Worm (Caenorhabditis elegans) whole organism, L3 larva: Measurements from ENCODE around the gene dars-2.

Experiments used
- R02D3.7 ChIP-seq: fragments of 150-350 bp; optimal IDR thresholded peaks from 2 replicates; lab custom pipeline; 2014; ENCODE audit warnings: missing biosample characterization, missing genetic modification characterization
- aly-2 ChIP-seq: fragments of 150-350 bp; optimal IDR thresholded peaks from 2 replicates; lab custom pipeline; 2014; ENCODE audit warnings: missing biosample characterization, missing genetic modification characterization
- ama-1 ChIP-seq: fragments of 150-350 bp; optimal IDR thresholded peaks from 2 replicates; lab custom pipeline; 2018
- ceh-28 ChIP-seq: fragments of 150-350 bp; optimal IDR thresholded peaks from 2 replicates; lab custom pipeline; 2014; ENCODE audit warnings: missing biosample characterization, missing genetic modification reagents, missing genetic modification characterization
- ceh-82 ChIP-seq: fragments of 150-350 bp; optimal IDR thresholded peaks from 2 replicates; lab custom pipeline; 2014; ENCODE audit warnings: missing biosample characterization, missing genetic modification characterization
- ceh-9 ChIP-seq: sonication (generic microtip); optimal IDR thresholded peaks from 2 replicates; lab custom pipeline; 2018; ENCODE audit warnings: missing biosample characterization, missing genetic modification characterization
- daf-12 ChIP-seq: fragments of 150-350 bp; optimal IDR thresholded peaks from 2 replicates; lab custom pipeline; 2014; ENCODE audit warnings: missing biosample characterization, missing genetic modification reagents, missing genetic modification characterization
- egl-27 ChIP-seq: sonication (generic microtip); optimal IDR thresholded peaks from 4 replicates; lab custom pipeline; 2017; ENCODE audit warnings: missing biosample characterization, missing genetic modification reagents, missing genetic modification characterization
- egl-5 ChIP-seq: fragments of 150-350 bp; optimal IDR thresholded peaks from 2 replicates; lab custom pipeline; 2017; ENCODE audit warnings: missing biosample characterization, missing genetic modification reagents, missing genetic modification characterization, inconsistent platforms
- elt-1 ChIP-seq: fragments of 150-350 bp; optimal IDR thresholded peaks from 2 replicates; lab custom pipeline; 2014; ENCODE audit warnings: missing biosample characterization, missing genetic modification characterization
- elt-2 ChIP-seq: sonication (generic microtip); optimal IDR thresholded peaks from 2 replicates; lab custom pipeline; 2016; ENCODE audit warnings: missing genetic modification reagents, mild to moderate bottlenecking, missing genetic modification characterization, missing compliant biosample characterization
- elt-3 ChIP-seq, 3 experiments: fragments of 150-350 bp in 1 of 3; sonication (generic microtip) in 2 of 3; optimal IDR thresholded peaks; 2 replicates in 2 of 3; 4 replicates in 1 of 3; lab custom pipeline; 2014 to 2017; ENCODE audit warnings: missing biosample characterization in 3 of 3, missing genetic modification characterization in 3 of 3
- eor-1 ChIP-seq, 2 experiments: fragments of 150-350 bp; optimal IDR thresholded peaks; 2 replicates each; lab custom pipeline; 2014 to 2018; ENCODE audit warnings: missing biosample characterization in 2 of 2, missing genetic modification characterization in 2 of 2
- fkh-10 ChIP-seq: sonication (generic microtip); optimal IDR thresholded peaks from 2 replicates; lab custom pipeline; 2017; ENCODE audit warnings: missing biosample characterization, missing genetic modification reagents, missing genetic modification characterization
- fkh-2 ChIP-seq: fragments of 150-350 bp; optimal IDR thresholded peaks from 2 replicates; lab custom pipeline; 2014; ENCODE audit warnings: missing biosample characterization, missing genetic modification reagents, missing genetic modification characterization
- fos-1 ChIP-seq: fragments of 150-350 bp; optimal IDR thresholded peaks from 2 replicates; lab custom pipeline; 2014; ENCODE audit warnings: missing biosample characterization, missing genetic modification characterization
- hmg-11 ChIP-seq: sonication (generic microtip); optimal IDR thresholded peaks from 2 replicates; lab custom pipeline; 2016; ENCODE audit warnings: missing genetic modification characterization, missing compliant biosample characterization
- jun-1 ChIP-seq: fragments of 150-350 bp; optimal IDR thresholded peaks from 2 replicates; lab custom pipeline; 2014; ENCODE audit warnings: missing biosample characterization, missing genetic modification reagents, missing genetic modification characterization
- lin-15B ChIP-seq: fragments of 150-350 bp; optimal IDR thresholded peaks from 2 replicates; lab custom pipeline; 2014; ENCODE audit warnings: missing biosample characterization, missing genetic modification characterization
- lin-39 ChIP-seq: fragments of 150-350 bp; optimal IDR thresholded peaks from 2 replicates; lab custom pipeline; 2018; ENCODE audit warnings: missing biosample characterization, missing genetic modification reagents, missing genetic modification characterization
- mdl-1 ChIP-seq: fragments of 150-350 bp; optimal IDR thresholded peaks from 2 replicates; lab custom pipeline; 2014; ENCODE audit warnings: missing biosample characterization, missing genetic modification characterization
- mml-1 ChIP-seq: fragments of 150-350 bp; sonication (generic microtip); optimal IDR thresholded peaks from 3 replicates; lab custom pipeline; 2014; ENCODE audit warnings: missing biosample characterization, missing genetic modification characterization
- nhr-11 ChIP-seq: fragments of 150-350 bp; optimal IDR thresholded peaks from 2 replicates; lab custom pipeline; 2014; ENCODE audit warnings: missing biosample characterization, missing genetic modification characterization
- nhr-12 ChIP-seq: fragments of 150-350 bp; optimal IDR thresholded peaks from 2 replicates; lab custom pipeline; 2014; ENCODE audit warnings: missing biosample characterization, missing genetic modification characterization
- nhr-23 ChIP-seq: fragments of 150-350 bp; optimal IDR thresholded peaks from 2 replicates; lab custom pipeline; 2014; ENCODE audit warnings: missing biosample characterization, missing genetic modification reagents, missing genetic modification characterization
- nhr-237 ChIP-seq: fragments of 150-350 bp; optimal IDR thresholded peaks from 2 replicates; lab custom pipeline; 2014; ENCODE audit warnings: missing biosample characterization, missing genetic modification characterization
- nhr-25 ChIP-seq: sonication (generic microtip); optimal IDR thresholded peaks from 2 replicates; lab custom pipeline; 2017; ENCODE audit warnings: missing biosample characterization, missing genetic modification characterization
- nhr-28 ChIP-seq: fragments of 150-350 bp; optimal IDR thresholded peaks from 2 replicates; lab custom pipeline; 2014; ENCODE audit warnings: missing biosample characterization, missing genetic modification characterization
- nhr-43 ChIP-seq: sonication (generic microtip); optimal IDR thresholded peaks from 2 replicates; lab custom pipeline; 2016; ENCODE audit warnings: mild to moderate bottlenecking, missing genetic modification characterization, missing compliant biosample characterization; ENCODE audit not compliant: poor library complexity, severe bottlenecking
- nhr-76 ChIP-seq: fragments of 150-350 bp; sonication (generic microtip); optimal IDR thresholded peaks from 5 replicates; lab custom pipeline; 2014; ENCODE audit warnings: missing biosample characterization, missing genetic modification characterization
- nhr-77 ChIP-seq: fragments of 150-350 bp; optimal IDR thresholded peaks from 2 replicates; lab custom pipeline; 2014; ENCODE audit warnings: missing biosample characterization, missing genetic modification characterization
- pha-4 ChIP-seq: fragments of 150-350 bp; optimal IDR thresholded peaks from 2 replicates; lab custom pipeline; 2014; ENCODE audit warnings: missing biosample characterization, missing genetic modification reagents, missing genetic modification characterization
- pqm-1 ChIP-seq: fragments of 150-350 bp; optimal IDR thresholded peaks from 2 replicates; lab custom pipeline; 2017; ENCODE audit warnings: missing biosample characterization, missing genetic modification characterization, inconsistent platforms
- sea-2 ChIP-seq: fragments of 150-350 bp; sonication (generic microtip); optimal IDR thresholded peaks from 4 replicates; lab custom pipeline; 2014; ENCODE audit warnings: missing biosample characterization, missing genetic modification reagents, missing genetic modification characterization
- skn-1 ChIP-seq: fragments of 150-350 bp; optimal IDR thresholded peaks from 2 replicates; lab custom pipeline; 2014; ENCODE audit warnings: missing biosample characterization, missing genetic modification characterization
- snpc-4 ChIP-seq: fragments of 150-350 bp; optimal IDR thresholded peaks from 2 replicates; lab custom pipeline; 2014; ENCODE audit warnings: missing biosample characterization, missing genetic modification characterization
- tbx-2 ChIP-seq: sonication (generic microtip); optimal IDR thresholded peaks from 2 replicates; lab custom pipeline; 2016; ENCODE audit warnings: mild to moderate bottlenecking, missing genetic modification characterization, missing compliant biosample characterization
- unc-39 ChIP-seq: sonication (generic microtip); optimal IDR thresholded peaks from 4 replicates; lab custom pipeline; 2017; ENCODE audit warnings: missing biosample characterization, missing genetic modification characterization
- unc-62 ChIP-seq: fragments of 150-350 bp; sonication (generic microtip); optimal IDR thresholded peaks from 4 replicates; lab custom pipeline; 2014; ENCODE audit warnings: missing biosample characterization, missing genetic modification reagents, missing genetic modification characterization
- zag-1 ChIP-seq: fragments of 150-350 bp; optimal IDR thresholded peaks from 2 replicates; lab custom pipeline; 2014; ENCODE audit warnings: missing biosample characterization, missing genetic modification characterization
- ztf-11 ChIP-seq: fragments of 150-350 bp; optimal IDR thresholded peaks from 2 replicates; lab custom pipeline; 2014; ENCODE audit warnings: missing biosample characterization, missing genetic modification characterization
- ztf-4 ChIP-seq: fragments of 150-350 bp; optimal IDR thresholded peaks from 2 replicates; lab custom pipeline; 2014; ENCODE audit warnings: missing biosample characterization, missing genetic modification characterization

Gene dars-2

DNA sequence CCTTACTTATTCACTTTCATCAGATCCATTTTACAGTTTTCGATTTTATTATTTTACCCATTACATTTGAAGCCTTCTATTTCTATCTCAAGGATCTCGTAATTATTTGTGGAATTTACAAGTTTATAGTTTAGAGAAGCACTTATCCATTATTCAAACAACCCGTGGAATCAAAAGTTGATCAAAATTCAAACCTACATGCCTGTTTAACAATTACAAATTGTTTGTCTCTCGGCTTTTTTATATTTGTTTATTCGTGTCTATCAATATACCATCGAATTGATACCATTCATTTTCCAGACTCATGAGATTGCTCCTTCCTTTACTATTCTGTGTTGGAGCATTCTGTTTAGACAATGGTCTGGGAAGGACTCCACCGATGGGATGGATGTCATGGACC lies 38.4 kb downstream of the dars-2 start, which contains the start of gene gana-1:
Gene gana-1, plus strand, starts transcription at position 301 of the 400 bp plus-strand sequence.
- TF ChIP-seq tbx-2 (tag; lab: Kevin White, UChicago) = no peak
- no peak for TF ChIP-seq lin-39 (tag; lab: Kevin White, UChicago)
- no peak for TF ChIP-seq elt-2 (tag; lab: Kevin White, UChicago)
- TF ChIP-seq mml-1 (tag; lab: Kevin White, UChicago) = no peak
- TF ChIP-seq nhr-77 (tag; lab: Kevin White, UChicago) = no peak

DNA sequence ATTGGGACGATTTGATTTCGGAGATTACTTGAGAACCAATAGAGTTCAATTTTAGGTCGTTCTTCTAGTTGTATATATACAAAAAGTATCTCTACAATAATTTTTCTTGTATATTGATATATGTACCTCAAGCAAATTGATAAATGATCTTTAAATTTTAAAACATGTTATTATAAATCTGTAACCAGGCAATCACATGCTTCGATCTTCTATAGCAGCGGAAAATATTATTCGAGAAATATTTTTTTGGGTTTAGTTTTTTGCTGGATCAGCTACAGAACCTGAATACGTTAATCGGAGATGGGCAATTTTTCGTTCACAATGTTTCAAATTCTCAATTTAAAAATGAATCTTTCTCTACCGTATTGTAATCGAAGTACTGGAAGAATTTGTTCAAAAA lies 40.2 kb downstream of the dars-2 start, which contains the start of gene R07B7.12:
Gene R07B7.12, plus strand, starts transcription at position 301 of the 400 bp plus-strand sequence.
- TF ChIP-seq nhr-43 (tag; lab: Kevin White, UChicago) (no peak), snpc-4 (tag; lab: Kevin White, UChicago) (no peak), egl-5 (tag; lab: Kevin White, UChicago) (no peak), elt-3 (tag; optimal IDR thresholded peaks at IDR 0.05; lab: Kevin White, UChicago) (no peak), nhr-25 (no peak), R02D3.7 (tag; lab: Kevin White, UChicago) (no peak), lin-39 (tag; lab: Kevin White, UChicago) (no peak), skn-1 (tag; lab: Kevin White, UChicago) (no peak), mml-1 (tag; lab: Kevin White, UChicago) (no peak), fkh-10 (GFP tag; lab: Kevin White, UChicago) (no peak), nhr-12 (tag; lab: Kevin White, UChicago) (no peak), nhr-76 (tag; lab: Kevin White, UChicago) (no peak), nhr-11 (tag; lab: Kevin White, UChicago) (no peak)

ce11 chrV:12091759-12092158 lies 43.2 kb downstream of the dars-2 start, which contains the start of gene nhr-206:
nhr-206 (plus strand) TSS chrV:12092006.
- peak; percentile 53 for TF ChIP-seq jun-1
- TF ChIP-seq pqm-1 (tag; lab: Kevin White, UChicago) = peak; percentile 70
- TF ChIP-seq aly-2 (tag; lab: Kevin White, UChicago) = no peak
- no peak for TF ChIP-seq nhr-11 (tag; lab: Kevin White, UChicago)
- peak; percentile 87 for TF ChIP-seq pha-4 (tag; lab: Kevin White, UChicago)
- TF ChIP-seq elt-2 (tag; lab: Kevin White, UChicago) = peak; percentile 59

DNA sequence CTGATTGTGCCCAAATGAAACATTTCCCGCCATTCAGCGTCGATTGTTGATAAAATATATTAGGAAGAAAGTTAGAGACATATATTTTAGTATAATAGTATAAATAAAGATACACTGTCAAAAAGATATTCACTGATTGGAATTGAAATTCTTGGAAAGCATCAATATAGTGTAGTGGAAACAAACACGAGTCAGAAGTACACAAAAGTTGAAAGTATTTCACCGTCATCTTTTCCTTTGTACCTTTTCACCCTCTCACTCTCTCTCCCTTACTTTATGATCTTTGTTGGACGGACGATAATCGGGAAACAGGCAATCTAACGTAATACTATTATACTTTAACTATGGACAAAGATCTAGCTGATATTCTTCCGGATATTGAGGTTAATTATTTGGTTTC lies 45.5 kb downstream of the dars-2 start, which contains the start of gene nhr-208:
Gene nhr-208, plus strand, starts transcription at position 288 of the 400 bp plus-strand sequence.
- TF ChIP-seq ceh-9 (no peak), lin-15B (no peak), eor-1 (tag; optimal IDR thresholded peaks at IDR 0.05; lab: Kevin White, UChicago) (no peak), ztf-11 (tag; lab: Kevin White, UChicago) (no peak), egl-27 (tag; lab: Kevin White, UChicago) (no peak), elt-2 (tag; lab: Kevin White, UChicago) (peak; percentile 16), ama-1 (lab: Kevin White, UChicago) (no peak), nhr-77 (tag; lab: Kevin White, UChicago) (no peak), pqm-1 (tag; lab: Kevin White, UChicago) (peak; percentile 52), ceh-28 (tag; lab: Kevin White, UChicago) (no peak), lin-39 (tag; lab: Kevin White, UChicago) (no peak), zag-1 (tag; lab: Kevin White, UChicago) (no peak), mdl-1 (tag; lab: Kevin White, UChicago) (no peak), hmg-11 (tag; lab: Kevin White, UChicago) (no peak), mml-1 (tag; lab: Kevin White, UChicago) (no peak)

- peak; percentile 26 for TF ChIP-seq elt-2 (tag; lab: Kevin White, UChicago)
- no peak for TF ChIP-seq nhr-43 (tag; lab: Kevin White, UChicago)
- no peak for TF ChIP-seq nhr-28 (tag; lab: Kevin White, UChicago)
- TF ChIP-seq pqm-1 (tag; lab: Kevin White, UChicago) = peak; percentile 89
- TF ChIP-seq jun-1 = peak; percentile 8
- TF ChIP-seq fos-1 (tag; lab: Kevin White, UChicago) = no peak
- TF ChIP-seq aly-2 (tag; lab: Kevin White, UChicago) = no peak
- no peak for TF ChIP-seq ceh-82 (tag; lab: Kevin White, UChicago)
- TF ChIP-seq sea-2 = no peak
- no peak for TF ChIP-seq ceh-9
- TF ChIP-seq pha-4 (tag; lab: Kevin White, UChicago) = peak; percentile 87
- no peak for TF ChIP-seq elt-1
- no peak for TF ChIP-seq snpc-4 (tag; lab: Kevin White, UChicago)
- TF ChIP-seq nhr-237 (tag; lab: Kevin White, UChicago) = no peak
- no peak for TF ChIP-seq lin-39 (tag; lab: Kevin White, UChicago)
- no peak for TF ChIP-seq ztf-11 (tag; lab: Kevin White, UChicago)
- TF ChIP-seq ztf-4 (tag; lab: Kevin White, UChicago) = no peak
- TF ChIP-seq nhr-77 (tag; lab: Kevin White, UChicago) = no peak
- TF ChIP-seq egl-5 (tag; lab: Kevin White, UChicago) = no peak
- TF ChIP-seq ceh-28 (tag; lab: Kevin White, UChicago) = no peak
- no peak for TF ChIP-seq ama-1 (lab: Kevin White, UChicago)
- TF ChIP-seq daf-12 (tag; lab: Kevin White, UChicago) = no peak
- TF ChIP-seq unc-39 (tag; lab: Kevin White, UChicago) = no peak
- TF ChIP-seq unc-62 (GFP tag; lab: Kevin White, UChicago) = no peak
- no peak for TF ChIP-seq mdl-1 (tag; lab: Kevin White, UChicago)
- TF ChIP-seq nhr-11 (tag; lab: Kevin White, UChicago) = no peak
- TF ChIP-seq mml-1 (tag; lab: Kevin White, UChicago) = no peak
- no peak for TF ChIP-seq nhr-23
- no peak for TF ChIP-seq fkh-2 (tag; lab: Kevin White, UChicago)
Measured at ce11 chrV:12095865-12096264, 47.3 kb downstream of the dars-2 start, which contains the start of gene nhr-207. nhr-207 (plus strand) TSS chrV:12096146.
